Fruit fly (Drosophila melanogaster) whole organism, embryonic: ENCODE results near the gene CG33523.

ENCODE experiments used
- Adf1 ChIP-seq: fragments of 200-800 bp; sonication (Bioruptor generic); IDR thresholded peaks from 2 replicates; pipeline ENCODE4 v1.3.6; 2022; ENCODE audit warnings: missing biosample characterization, missing genetic modification characterization
- B-H1 ChIP-seq: fragments of 200-800 bp; sonication (Bioruptor generic); IDR thresholded peaks from 3 replicates; pipeline ENCODE4 v1.3.6; 2022; ENCODE audit warnings: missing biosample characterization, missing genetic modification characterization
- Blimp-1 ChIP-seq: fragments of 200-800 bp; sonication (Bioruptor generic); optimal IDR thresholded peaks from 3 replicates; lab custom pipeline; 2018; ENCODE audit warnings: missing biosample characterization, missing genetic modification characterization, mild to moderate bottlenecking, moderate library complexity, missing genetic modification reagents
- CG16779 ChIP-seq: fragments of 200-800 bp; sonication (Bioruptor generic); IDR thresholded peaks from 2 replicates; pipeline ENCODE4 v1.3.6; 2022; ENCODE audit warnings: missing biosample characterization, missing genetic modification characterization
- CG17385 ChIP-seq: fragments of 200-800 bp; sonication (Bioruptor generic); optimal IDR thresholded peaks from 3 replicates; lab custom pipeline; 2018; ENCODE audit warnings: missing biosample characterization, mild to moderate bottlenecking, missing genetic modification characterization
- CG2875 ChIP-seq: fragments of 200-800 bp; sonication (Bioruptor generic); optimal IDR thresholded peaks from 2 replicates; lab custom pipeline; 2017; ENCODE audit warnings: missing biosample characterization, mild to moderate bottlenecking, missing genetic modification characterization, missing genetic modification reagents
- CG3726 ChIP-seq: fragments of 200-800 bp; sonication (Bioruptor generic); IDR thresholded peaks from 3 replicates; pipeline ENCODE4, ENCODE4 v1.3.6; 2022; ENCODE audit warnings: missing biosample characterization, missing genetic modification characterization
- CG6791 ChIP-seq: fragments of 200-800 bp; sonication (Bioruptor generic); IDR thresholded peaks from 3 replicates; pipeline ENCODE4 v1.3.6; 2022; ENCODE audit warnings: missing biosample characterization, missing genetic modification characterization; ENCODE audit not compliant: partially characterized antibody
- CG7786 ChIP-seq: fragments of 200-800 bp; sonication (Bioruptor generic); optimal IDR thresholded peaks from 2 replicates; lab custom pipeline; 2016; ENCODE audit warnings: missing biosample characterization, missing genetic modification characterization
- Camta ChIP-seq: fragments of 200-800 bp; sonication (Bioruptor generic); optimal IDR thresholded peaks from 2 replicates; lab custom pipeline; 2016; ENCODE audit warnings: missing biosample characterization, missing genetic modification characterization
- Chrac-16 ChIP-seq: fragments of 200-800 bp; sonication (Bioruptor generic); optimal IDR thresholded peaks from 3 replicates; lab custom pipeline; 2016; ENCODE audit warnings: missing biosample characterization, missing genetic modification characterization
- Dbx ChIP-seq: fragments of 200-800 bp; sonication (Bioruptor generic); IDR thresholded peaks from 3 replicates; pipeline ENCODE4 v1.3.6; 2022; ENCODE audit warnings: missing biosample characterization, missing genetic modification characterization
- Dek ChIP-seq: fragments of 200-800 bp; sonication (Bioruptor generic); optimal IDR thresholded peaks from 3 replicates; lab custom pipeline; 2019; ENCODE audit warnings: missing biosample characterization, mild to moderate bottlenecking, missing genetic modification characterization, moderate library complexity
- Dfd ChIP-seq, 2 experiments: fragments of >200 bp; optimal IDR thresholded peaks; 2 replicates each; lab custom pipeline; 2017; ENCODE audit warnings: missing biosample characterization in 2 of 2, missing genetic modification characterization in 2 of 2
- Dll ChIP-seq: fragments of 200-800 bp; sonication (Bioruptor generic); IDR thresholded peaks from 4 replicates; pipeline ENCODE4 v1.3.6; 2022; ENCODE audit warnings: missing biosample characterization, missing genetic modification characterization; ENCODE audit not compliant: partially characterized antibody
- Hmr ChIP-seq: fragments of 200-800 bp; sonication (Bioruptor generic); optimal IDR thresholded peaks from 3 replicates; lab custom pipeline; 2017; ENCODE audit warnings: mild to moderate bottlenecking, missing biosample characterization, missing genetic modification reagents, missing genetic modification characterization
- Hmx ChIP-seq: fragments of 200-800 bp; sonication (Bioruptor generic); optimal IDR thresholded peaks from 2 replicates; lab custom pipeline; 2016; ENCODE audit warnings: missing biosample characterization, missing genetic modification characterization
- Lim3 ChIP-seq: fragments of 200-800 bp; sonication (Bioruptor generic); IDR thresholded peaks from 2 replicates; pipeline ENCODE4 v1.3.6; 2022; ENCODE audit warnings: missing biosample characterization, missing genetic modification characterization
- NC2β ChIP-seq: fragments of 200-800 bp; sonication (Bioruptor generic); optimal IDR thresholded peaks from 2 replicates; lab custom pipeline; 2016; ENCODE audit warnings: missing biosample characterization, missing genetic modification characterization
- Nf-YB ChIP-seq: fragments of 200-800 bp; sonication (Bioruptor generic); optimal IDR thresholded peaks from 3 replicates; lab custom pipeline; 2019; ENCODE audit warnings: missing biosample characterization, mild to moderate bottlenecking, missing genetic modification characterization, moderate library complexity
- Ravus ChIP-seq: fragments of 200-800 bp; sonication (Bioruptor generic); IDR thresholded peaks from 2 replicates; pipeline ENCODE4 v1.3.6; 2022; ENCODE audit warnings: missing biosample characterization, missing genetic modification characterization
- Rx ChIP-seq: fragments of 200-800 bp; sonication (Bioruptor generic); IDR thresholded peaks from 2 replicates; pipeline ENCODE4 v1.3.6; 2022; ENCODE audit warnings: missing biosample characterization, missing genetic modification characterization
- Sin3A ChIP-seq: fragments of >200 bp; optimal IDR thresholded peaks from 2 replicates; lab custom pipeline; 2018
- Sox100B ChIP-seq: fragments of 200-800 bp; sonication (Bioruptor generic); optimal IDR thresholded peaks from 3 replicates; lab custom pipeline; 2018; ENCODE audit warnings: missing biosample characterization, mild to moderate bottlenecking, missing genetic modification characterization
- amos ChIP-seq: fragments of 200-800 bp; sonication (Bioruptor generic); IDR thresholded peaks from 2 replicates; pipeline ENCODE4 v1.3.6; 2022; ENCODE audit warnings: missing biosample characterization, missing genetic modification characterization; ENCODE audit not compliant: partially characterized antibody
- bsh ChIP-seq, 2 experiments: fragments of 200-800 bp; sonication (Bioruptor generic); optimal IDR thresholded peaks; 2 replicates each; lab custom pipeline; 2017 to 2018; ENCODE audit warnings: mild to moderate bottlenecking in 2 of 2, missing biosample characterization in 2 of 2, missing genetic modification characterization in 2 of 2, moderate library complexity in 1 of 2
- cas ChIP-seq: fragments of 200-800 bp; sonication (Bioruptor generic); IDR thresholded peaks from 2 replicates; pipeline ENCODE4 v1.3.6; 2022; ENCODE audit warnings: missing biosample characterization, missing genetic modification characterization
- cg ChIP-seq: fragments of 200-800 bp; sonication (Bioruptor generic); optimal IDR thresholded peaks from 3 replicates; lab custom pipeline; 2019; ENCODE audit warnings: missing biosample characterization, mild to moderate bottlenecking, missing genetic modification characterization, moderate library complexity
- chif ChIP-seq, 2 experiments: fragments of 200-800 bp; sonication (Bioruptor generic); optimal IDR thresholded peaks; 3 replicates each; lab custom pipeline; 2016; ENCODE audit warnings: missing biosample characterization in 2 of 2, missing genetic modification characterization in 2 of 2
- dati ChIP-seq: fragments of 200-800 bp; sonication (Bioruptor generic); IDR thresholded peaks from 2 replicates; pipeline ENCODE4 v1.3.6; 2022; ENCODE audit warnings: missing biosample characterization, missing genetic modification characterization
- en ChIP-seq: fragments of 200-800 bp; sonication (Bioruptor generic); optimal IDR thresholded peaks from 2 replicates; lab custom pipeline; 2016; ENCODE audit warnings: missing biosample characterization, missing genetic modification characterization
- fd102C ChIP-seq: fragments of 200-800 bp; sonication (Bioruptor generic); optimal IDR thresholded peaks from 2 replicates; lab custom pipeline; 2018; ENCODE audit warnings: missing biosample characterization, mild to moderate bottlenecking, missing genetic modification characterization, moderate library complexity
- gro ChIP-seq: fragments of 200-800 bp; sonication (Bioruptor generic); optimal IDR thresholded peaks from 2 replicates; lab custom pipeline; 2016; ENCODE audit warnings: missing biosample characterization, missing genetic modification characterization
- h ChIP-seq: fragments of >200 bp; optimal IDR thresholded peaks from 2 replicates; lab custom pipeline; 2017
- jigr1 ChIP-seq: fragments of 200-800 bp; sonication (Bioruptor generic); IDR thresholded peaks from 3 replicates; pipeline ENCODE4 v1.3.6; 2022; ENCODE audit warnings: missing biosample characterization, missing genetic modification characterization
- kni ChIP-seq: fragments of 200-800 bp; sonication (Bioruptor generic); optimal IDR thresholded peaks from 3 replicates; lab custom pipeline; 2017; ENCODE audit warnings: mild to moderate bottlenecking, missing biosample characterization, missing genetic modification reagents, missing genetic modification characterization
- lola ChIP-seq, 3 experiments: fragments of >200 bp in 2 of 3; fragments of 200-800 bp in 1 of 3; sonication (Bioruptor generic) in 1 of 3; optimal IDR thresholded peaks; 2 replicates each; lab custom pipeline; 2017 to 2019; ENCODE audit warnings: missing biosample characterization in 3 of 3, missing genetic modification characterization in 3 of 3, mild to moderate bottlenecking in 1 of 3, moderate library complexity in 1 of 3
- mirr ChIP-seq: fragments of 200-800 bp; sonication (Bioruptor generic); optimal IDR thresholded peaks from 3 replicates; lab custom pipeline; 2018; ENCODE audit warnings: missing biosample characterization, mild to moderate bottlenecking, missing genetic modification characterization
- nerfin-2 ChIP-seq: fragments of 200-800 bp; sonication (Bioruptor generic); IDR thresholded peaks from 2 replicates; pipeline ENCODE4 v1.3.6; 2022; ENCODE audit warnings: missing biosample characterization, missing genetic modification characterization; ENCODE audit not compliant: partially characterized antibody
- phol ChIP-seq: fragments of 200-800 bp; sonication (Bioruptor generic); optimal IDR thresholded peaks from 3 replicates; lab custom pipeline; 2018; ENCODE audit warnings: missing biosample characterization, mild to moderate bottlenecking, missing genetic modification characterization, moderate library complexity
- prd ChIP-seq, 3 experiments: fragments of >200 bp in 2 of 3; fragments of 200-800 bp in 1 of 3; sonication (Bioruptor generic) in 1 of 3; optimal IDR thresholded peaks in 2 of 3; IDR thresholded peaks in 1 of 3; 2 replicates in 2 of 3; 3 replicates in 1 of 3; pipeline versions ENCODE4 v1.3.6 to Lab custom; 2017 to 2022; ENCODE audit warnings: missing biosample characterization in 1 of 3, missing genetic modification characterization in 1 of 3
- ranshi ChIP-seq: fragments of 200-800 bp; sonication (Bioruptor generic); IDR thresholded peaks from 2 replicates; pipeline ENCODE4 v1.3.6; 2022; ENCODE audit warnings: missing biosample characterization, missing genetic modification characterization
- run ChIP-seq: fragments of 200-800 bp; sonication (Bioruptor generic); optimal IDR thresholded peaks from 3 replicates; lab custom pipeline; 2018; ENCODE audit warnings: missing biosample characterization, mild to moderate bottlenecking, missing genetic modification characterization
- schlank ChIP-seq: fragments of 200-800 bp; sonication (Bioruptor generic); optimal IDR thresholded peaks from 2 replicates; lab custom pipeline; 2018; ENCODE audit warnings: missing biosample characterization, mild to moderate bottlenecking, missing genetic modification characterization
- sd ChIP-seq: fragments of 200-800 bp; sonication (Bioruptor generic); optimal IDR thresholded peaks from 3 replicates; lab custom pipeline; 2018; ENCODE audit warnings: missing biosample characterization, mild to moderate bottlenecking, missing genetic modification characterization, moderate library complexity
- sens ChIP-seq: fragments of 200-800 bp; sonication (Bioruptor generic); peaks from one replicate; lab custom pipeline; 2016; ENCODE audit warnings: missing biosample characterization, missing genetic modification characterization
- sisA ChIP-seq: fragments of 200-800 bp; sonication (Bioruptor generic); IDR thresholded peaks from 2 replicates; pipeline ENCODE4 v1.3.6; 2022; ENCODE audit warnings: missing biosample characterization, missing genetic modification characterization
- slbo ChIP-seq: fragments of 200-800 bp; sonication (Bioruptor generic); IDR thresholded peaks from 2 replicates; pipeline ENCODE4 v1.3.6; 2022; ENCODE audit warnings: missing biosample characterization, missing genetic modification characterization

CG33523 gene

dm6 chr3L:5976121-5976906 lies 52.7 kb downstream of the CG33523 start (continued):
- TF ChIP-seq sd (tag; lab: Kevin White, UChicago) (peak; percentile 77), en (GFP tag; lab: Kevin White, UChicago) (peak; percentile 90), CG16779 (GFP tag; lab: Robert Waterston, UW) (no peak), Lim3 (GFP tag; lab: Robert Waterston, UW) (peak; percentile 90), lola (GFP tag; optimal IDR thresholded peaks at IDR 0.05; lab: Kevin White, UChicago) (peak in 1 of 3 experiments; percentile 94), dati (GFP tag; lab: Robert Waterston, UW) (peak; percentile 92), ranshi (GFP tag; lab: Robert Waterston, UW) (peak; percentile 97), Sox100B (GFP tag; lab: Kevin White, UChicago) (peak; percentile 94), sens (peak; percentile 100), B-H1 (peak; percentile 95), Sin3A (lab: Kevin White, UChicago) (no peak), slbo (peak; percentile 88), Dek (peak; percentile 87), CG3726 (GFP tag; lab: Robert Waterston, UW) (peak; percentile 94), CG17385 (GFP tag; lab: Kevin White, UChicago) (peak; percentile 35), jigr1 (peak; percentile 98), mirr (GFP tag; lab: Kevin White, UChicago) (no peak), Chrac-16 (GFP tag; lab: Kevin White, UChicago) (peak; percentile 94), prd (optimal IDR thresholded peaks at IDR 0.05; lab: Kevin White, UChicago) (no peak), prd (GFP tag; IDR thresholded peaks at IDR 0.05; lab: Robert Waterston, UW) (peak; percentile 98), chif (GFP tag; optimal IDR thresholded peaks at IDR 0.05; lab: Kevin White, UChicago) (peak; percentile 90 to 97), Dll (peak; percentile 42; the same call in 2 of the 4 replicates), bsh (GFP tag; optimal IDR thresholded peaks at IDR 0.05; lab: Kevin White, UChicago) (peak in 1 of 2 experiments; percentile 98), gro (peak; percentile 54), sisA (GFP tag; lab: Robert Waterston, UW) (peak; percentile 98), Hmr (peak; percentile 87), amos (GFP tag; lab: Robert Waterston, UW) (no peak; the same call in 1 of the 2 replicates), Camta (peak; percentile 95), nerfin-2 (GFP tag; lab: Robert Waterston, UW) (no peak), CG6791 (GFP tag; lab: Robert Waterston, UW) (peak; percentile 64; the same call in 2 of the 3 replicates), schlank (peak; percentile 39), Dfd (GFP tag; optimal IDR thresholded peaks at IDR 0.05; lab: Kevin White, UChicago) (no peak), Ravus (GFP tag; lab: Robert Waterston, UW) (peak; percentile 86), CG2875 (GFP tag; lab: Kevin White, UChicago) (peak; percentile 96), Nf-YB (GFP tag; lab: Kevin White, UChicago) (peak; percentile 76), cg (GFP tag; lab: Kevin White, UChicago) (peak; percentile 95), h (lab: Kevin White, UChicago) (no peak), CG7786 (GFP tag; lab: Kevin White, UChicago) (peak; percentile 86), cas (GFP tag; lab: Robert Waterston, UW) (no peak), run (tag; lab: Kevin White, UChicago) (peak; percentile 89), Dbx (peak; percentile 50; the same call in 1 of the 3 replicates), kni (GFP tag; lab: Kevin White, UChicago) (peak; percentile 97), Hmx (GFP tag; lab: Kevin White, UChicago) (peak; percentile 48), phol (peak; percentile 97), Rx (GFP tag; lab: Robert Waterston, UW) (peak; percentile 97), NC2β (GFP tag; lab: Kevin White, UChicago) (peak; percentile 91), fd102C (GFP tag; lab: Kevin White, UChicago) (peak; percentile 86), Adf1 (GFP tag; lab: Robert Waterston, UW) (peak; percentile 30; the same call in 1 of the 2 replicates), Blimp-1 (GFP tag; lab: Kevin White, UChicago) (peak; percentile 98)
